Fruit fly (Drosophila melanogaster): ENCODE results near the gene tws.

Gene tws

DNA sequence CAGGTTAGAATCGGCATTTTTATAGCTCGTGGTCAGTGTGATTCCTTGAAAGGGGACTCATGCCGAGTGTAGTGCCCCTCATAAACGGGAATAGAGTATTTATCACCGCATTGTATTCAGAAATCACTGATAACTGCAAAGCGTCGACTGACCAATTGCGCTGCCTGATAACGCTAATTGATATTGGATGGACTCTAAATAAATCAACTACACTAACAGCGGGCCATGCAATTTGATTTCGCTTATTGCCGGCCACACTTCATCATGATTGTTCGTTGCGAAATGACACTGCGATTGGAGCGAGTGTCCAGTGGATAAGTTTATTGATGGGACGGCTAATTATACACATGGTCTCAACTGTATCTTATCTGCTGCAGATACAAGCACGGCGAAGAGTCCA lies 20.0 kb downstream of the tws start:
- TF ChIP-seq kay (GFP tag; ENCODE audit: borderline replicate concordance) (peak; percentile 86), Mnt (GFP tag; optimal IDR thresholded peaks at IDR 0.05) (peak; percentile 45), CG14711 (tag; optimal IDR thresholded peaks at IDR 0.05) (no peak), cic (GFP tag; optimal IDR thresholded peaks at IDR 0.05) (peak; percentile 86), toe (GFP tag; optimal IDR thresholded peaks at IDR 0.05) (no peak), CG7101 (tag; optimal IDR thresholded peaks at IDR 0.05) (peak; percentile 3), CG7045 (GFP tag; optimal IDR thresholded peaks at IDR 0.05) (peak; percentile 31), CG12768 (GFP tag; optimal IDR thresholded peaks at IDR 0.05) (peak; percentile 70), ovo (GFP tag; optimal IDR thresholded peaks at IDR 0.05) (no peak), Crg-1 (GFP tag; optimal IDR thresholded peaks at IDR 0.05) (no peak), Clk (GFP tag; optimal IDR thresholded peaks at IDR 0.05) (no peak), pad (GFP tag; optimal IDR thresholded peaks at IDR 0.05) (peak; percentile 40), CG1620 (GFP tag; optimal IDR thresholded peaks at IDR 0.05) (no peak), Hr96 (GFP tag; optimal IDR thresholded peaks at IDR 0.05) (no peak), CG11617 (GFP tag; optimal IDR thresholded peaks at IDR 0.05) (no peak), CG5204 (GFP tag; optimal IDR thresholded peaks at IDR 0.05) (no peak), cnc (optimal IDR thresholded peaks at IDR 0.05) (no peak), CG33017 (tag; optimal IDR thresholded peaks at IDR 0.05) (no peak), tj (GFP tag; optimal IDR thresholded peaks at IDR 0.05) (no peak), bab1 (GFP tag; optimal IDR thresholded peaks at IDR 0.05) (no peak)

DNA sequence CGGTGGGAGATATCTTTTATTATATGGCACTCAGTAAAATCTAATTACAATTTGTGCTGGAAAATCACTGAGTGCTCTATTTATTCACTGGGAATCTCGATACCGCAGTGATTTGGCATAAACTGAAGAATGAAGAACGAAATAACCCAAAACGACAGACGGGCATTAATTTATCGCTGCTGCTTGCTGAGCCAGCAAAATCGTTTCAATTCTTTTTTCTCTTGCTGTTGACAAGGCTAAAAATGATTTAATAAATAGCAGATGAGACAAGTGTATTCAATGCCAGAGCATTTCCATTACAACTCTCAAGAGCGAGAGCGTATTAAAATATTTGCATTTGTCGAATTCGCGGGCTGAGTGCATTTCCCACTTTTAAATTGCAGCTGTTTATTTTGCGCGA lies 23.8 kb downstream of the tws start:
- peak; percentile 96 for TF ChIP-seq tj (GFP tag; optimal IDR thresholded peaks at IDR 0.05)
- TF ChIP-seq CG11617 (GFP tag; optimal IDR thresholded peaks at IDR 0.05) = no peak
- TF ChIP-seq cic (GFP tag; optimal IDR thresholded peaks at IDR 0.05) = no peak
- TF ChIP-seq CG12768 (GFP tag; optimal IDR thresholded peaks at IDR 0.05) = no peak

DNA sequence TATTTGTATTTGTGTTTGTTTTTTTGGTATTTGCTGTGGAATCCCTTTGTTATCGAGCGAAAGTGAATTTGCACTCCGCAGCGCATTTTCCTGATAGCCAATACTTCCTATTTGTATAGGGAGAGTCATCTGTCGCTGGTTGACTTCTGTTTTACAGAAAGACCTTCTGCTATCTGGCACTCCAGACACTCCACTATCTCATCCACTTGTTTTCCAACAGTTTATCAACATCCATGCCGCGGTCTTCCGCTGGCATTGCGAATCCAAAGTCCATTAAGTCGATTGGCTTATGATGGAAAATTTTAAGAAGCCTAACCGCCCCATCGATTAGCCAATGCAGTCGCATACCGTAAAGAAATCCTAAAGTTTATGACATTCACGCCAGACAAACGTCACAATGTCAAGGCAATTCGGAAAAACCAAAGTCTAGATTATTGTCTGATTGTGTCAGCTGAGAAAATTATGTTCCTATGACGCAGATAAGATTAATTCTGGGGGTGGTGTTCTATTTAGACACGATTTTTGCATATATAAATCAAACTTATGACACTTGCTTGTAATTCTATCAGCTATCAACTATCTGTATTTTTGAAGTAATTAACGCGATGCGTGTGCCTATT lies 24.5 kb downstream of the tws start:
- TF ChIP-seq CG12768 (GFP tag; optimal IDR thresholded peaks at IDR 0.05) = peak; percentile 6
- TF ChIP-seq CG7101 (tag; optimal IDR thresholded peaks at IDR 0.05) = no peak
- no peak for TF ChIP-seq toe (GFP tag; optimal IDR thresholded peaks at IDR 0.05)
- TF ChIP-seq pad (GFP tag; optimal IDR thresholded peaks at IDR 0.05) = no peak
- TF ChIP-seq cic (GFP tag; optimal IDR thresholded peaks at IDR 0.05) = no peak
- peak; percentile 4 for TF ChIP-seq Crg-1 (GFP tag; optimal IDR thresholded peaks at IDR 0.05)
- no peak for TF ChIP-seq Hr96 (GFP tag; optimal IDR thresholded peaks at IDR 0.05)
- TF ChIP-seq CG33017 (tag; optimal IDR thresholded peaks at IDR 0.05) = no peak
- no peak for TF ChIP-seq Clk (GFP tag; optimal IDR thresholded peaks at IDR 0.05)
- TF ChIP-seq bab1 (GFP tag; optimal IDR thresholded peaks at IDR 0.05) = no peak
- no peak for TF ChIP-seq tj (GFP tag; optimal IDR thresholded peaks at IDR 0.05)

DNA sequence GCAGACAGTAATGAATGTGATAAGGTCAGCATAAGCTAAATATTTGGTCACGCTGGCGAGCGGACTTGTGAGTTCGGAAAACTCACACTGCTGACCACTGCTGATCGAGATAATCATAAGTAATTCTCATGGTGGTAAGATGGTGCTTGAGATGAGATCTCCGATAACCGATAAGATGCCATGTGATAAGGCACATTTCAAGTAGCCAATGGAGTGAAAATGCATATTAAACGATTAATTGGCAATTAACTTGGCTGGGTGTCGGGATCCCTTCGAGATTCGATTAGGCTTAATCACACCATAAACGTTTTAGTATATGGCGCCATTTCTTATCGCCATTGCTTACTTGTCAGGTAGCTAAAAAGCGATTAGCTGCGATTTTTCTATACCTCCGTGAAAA lies 25.8 kb downstream of the tws start:
- TF ChIP-seq cic (GFP tag; optimal IDR thresholded peaks at IDR 0.05) (peak; percentile 29), tj (GFP tag; optimal IDR thresholded peaks at IDR 0.05) (peak; percentile 33), CG1620 (GFP tag; optimal IDR thresholded peaks at IDR 0.05) (no peak), ovo (GFP tag; optimal IDR thresholded peaks at IDR 0.05) (no peak)

DNA sequence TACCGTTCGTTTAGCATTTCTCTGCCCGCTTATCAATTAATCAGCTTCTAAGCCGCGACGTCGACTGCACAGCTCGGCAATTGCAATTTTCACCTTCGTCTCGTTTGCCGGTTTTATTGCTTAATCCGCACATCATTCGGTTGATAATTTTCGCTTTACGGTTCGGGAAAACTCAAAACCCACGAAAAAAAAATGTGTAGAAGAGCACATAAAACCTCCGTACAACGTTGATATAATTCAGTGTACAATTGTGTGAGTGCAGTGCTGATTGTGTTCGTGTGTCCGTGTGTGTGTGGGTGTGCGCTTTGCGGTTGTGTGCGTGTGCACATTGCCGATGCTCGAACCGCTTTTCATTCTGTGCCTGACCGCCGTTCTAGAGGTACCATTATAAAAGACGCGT lies 27.4 kb downstream of the tws start, which contains the start of gene CAH7:
Gene CAH7 (plus strand): TSS at position 43 of the 400 bp plus-strand sequence.
- TF ChIP-seq bab1 (GFP tag; optimal IDR thresholded peaks at IDR 0.05) (no peak), CG1620 (GFP tag; optimal IDR thresholded peaks at IDR 0.05) (no peak), CG12768 (GFP tag; optimal IDR thresholded peaks at IDR 0.05) (no peak), Crg-1 (GFP tag; optimal IDR thresholded peaks at IDR 0.05) (no peak), CG11617 (GFP tag; optimal IDR thresholded peaks at IDR 0.05) (no peak), cnc (optimal IDR thresholded peaks at IDR 0.05) (no peak), CG5204 (GFP tag; optimal IDR thresholded peaks at IDR 0.05) (no peak), kay (GFP tag; ENCODE audit: borderline replicate concordance) (no peak), CG33017 (tag; optimal IDR thresholded peaks at IDR 0.05) (no peak), Mnt (GFP tag; optimal IDR thresholded peaks at IDR 0.05) (peak; percentile 17), CG7101 (tag; optimal IDR thresholded peaks at IDR 0.05) (no peak), CG7045 (GFP tag; optimal IDR thresholded peaks at IDR 0.05) (no peak), tj (GFP tag; optimal IDR thresholded peaks at IDR 0.05) (peak; percentile 92), ovo (GFP tag; optimal IDR thresholded peaks at IDR 0.05) (peak; percentile 33), Hr96 (GFP tag; optimal IDR thresholded peaks at IDR 0.05) (no peak), CG14711 (tag; optimal IDR thresholded peaks at IDR 0.05) (no peak), cic (GFP tag; optimal IDR thresholded peaks at IDR 0.05) (peak; percentile 52), pad (GFP tag; optimal IDR thresholded peaks at IDR 0.05) (no peak), Clk (GFP tag; optimal IDR thresholded peaks at IDR 0.05) (no peak), toe (GFP tag; optimal IDR thresholded peaks at IDR 0.05) (no peak)

DNA sequence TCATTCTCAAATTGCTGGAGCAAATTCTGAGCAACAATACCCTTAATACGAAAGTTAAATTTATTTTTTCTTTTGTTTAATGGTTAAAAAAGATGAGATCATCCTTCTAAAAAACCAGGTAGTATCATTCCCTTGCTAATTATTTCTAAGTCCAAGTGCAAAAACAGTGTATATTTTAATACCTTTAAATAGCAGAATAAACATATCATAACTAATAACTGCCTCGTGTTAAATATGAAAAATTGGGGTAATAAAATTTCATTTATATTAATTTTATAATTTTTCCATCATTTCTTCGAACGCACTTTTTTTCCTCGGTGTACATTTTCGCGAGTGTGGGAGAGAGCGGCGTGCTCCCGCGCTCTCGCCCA lies 27.8 kb downstream of the tws start:
- TF ChIP-seq CG11617 (GFP tag; optimal IDR thresholded peaks at IDR 0.05) (peak; percentile 76), CG14711 (tag; optimal IDR thresholded peaks at IDR 0.05) (peak; percentile 8), CG33017 (tag; optimal IDR thresholded peaks at IDR 0.05) (peak; percentile 14), cnc (optimal IDR thresholded peaks at IDR 0.05) (no peak), CG7101 (tag; optimal IDR thresholded peaks at IDR 0.05) (peak; percentile 47), CG7045 (GFP tag; optimal IDR thresholded peaks at IDR 0.05) (peak; percentile 26), CG5204 (GFP tag; optimal IDR thresholded peaks at IDR 0.05) (no peak), toe (GFP tag; optimal IDR thresholded peaks at IDR 0.05) (peak; percentile 4)

Data from whole organism, adult.